Worm (Caenorhabditis elegans): ENCODE measurements around the gene acr-17.

acr-17 gene

ce11 chrV:2638545-2638944 lies 30.1 kb downstream of the acr-17 start, which contains the start of gene W02H5.19 (continued):
- TF ChIP-seq attf-4 (tag; optimal IDR thresholded peaks at IDR 0.05) (no peak), F10B5.3 (tag; optimal IDR thresholded peaks at IDR 0.05) (peak; percentile 67), ctbp-1 (GFP tag; IDR thresholded peaks at IDR 0.05) (no peak), mep-1 (tag; optimal IDR thresholded peaks at IDR 0.05) (peak; percentile 67), fos-1 (tag; optimal IDR thresholded peaks at IDR 0.05) (no peak), spr-3 (GFP tag; optimal IDR thresholded peaks at IDR 0.05) (no peak), hlh-30 (tag; optimal IDR thresholded peaks at IDR 0.05; ENCODE audit: insufficient read depth) (peak; percentile 46), lsy-2 (tag; optimal IDR thresholded peaks at IDR 0.05) (peak in 1 of 2 experiments; percentile 85), zfp-3 (GFP tag; conservative IDR thresholded peaks at IDR 0.05) (0 out of 2 replicates have a peak, but pooled peaks have one; percentile 45), lin-1 (GFP tag; IDR thresholded peaks at IDR 0.05) (no peak), dmd-8 (GFP tag; IDR thresholded peaks at IDR 0.05) (no peak), duxl-1 (tag; optimal IDR thresholded peaks at IDR 0.05; ENCODE audit: poor library complexity) (peak; percentile 90), jun-1 (tag; optimal IDR thresholded peaks at IDR 0.05) (no peak)

ce11 chrV:2639035-2639434 lies 30.6 kb downstream of the acr-17 start, which contains the start of gene W02H5.2:
Gene W02H5.2, plus strand, starts transcription at chrV:2639335.
- TF ChIP-seq aly-2 (tag; optimal IDR thresholded peaks at IDR 0.05) = no peak
- no peak for TF ChIP-seq lir-3 (tag; optimal IDR thresholded peaks at IDR 0.05)
- no peak for TF ChIP-seq mxl-3 (GFP tag; optimal IDR thresholded peaks at IDR 0.05)
- TF ChIP-seq ceh-20 (GFP tag; IDR thresholded peaks at IDR 0.05) = no peak
- peak in 1 of 2 experiments; percentile 10 for TF ChIP-seq unc-62 (GFP tag; optimal IDR thresholded peaks at IDR 0.05 in 1 of 2)
- no peak for TF ChIP-seq unc-62 (tag; optimal IDR thresholded peaks at IDR 0.05)
- no peak for TF ChIP-seq pqm-1 (tag; optimal IDR thresholded peaks at IDR 0.05)
- TF ChIP-seq tra-1 (GFP tag; IDR thresholded peaks at IDR 0.05) = no peak

- TF ChIP-seq lin-38 (GFP tag; IDR thresholded peaks at IDR 0.05) (peak; percentile 24; the same call in 1 of the 2 replicates), rbr-2 (tag; optimal IDR thresholded peaks at IDR 0.05) (no peak), set-16 (GFP tag; IDR thresholded peaks at IDR 0.05) (peak; percentile 69)
These were observed 31.1 kb downstream of the acr-17 start for ce11 chrV:2639506-2639905.

- TF ChIP-seq nhr-6 (tag; optimal IDR thresholded peaks at IDR 0.05) (no peak), snpc-1.2 (GFP tag; IDR thresholded peaks at IDR 0.05) (no peak), hlh-11 (tag; optimal IDR thresholded peaks at IDR 0.05) (no peak), egl-43 (GFP tag; IDR thresholded peaks at IDR 0.05) (0 out of 2 replicates have a peak, but pooled peaks have one; percentile 31), nhr-237 (tag; optimal IDR thresholded peaks at IDR 0.05) (no peak), set-16 (GFP tag; IDR thresholded peaks at IDR 0.05) (peak; percentile 87)
These were observed 37.6 kb downstream of the acr-17 start for ce11 chrV:2646067-2646466.

- TF ChIP-seq lin-38 (GFP tag; IDR thresholded peaks at IDR 0.05) (peak; percentile 28; the same call in 1 of the 2 replicates), aha-1 (tag) (peak; percentile 93), unc-130 (GFP tag; optimal IDR thresholded peaks at IDR 0.05) (no peak), ceh-28 (tag; optimal IDR thresholded peaks at IDR 0.05) (no peak)
These were observed 38.9 kb downstream of the acr-17 start for ce11 chrV:2647222-2647796.

- no peak for TF ChIP-seq spr-3 (GFP tag; optimal IDR thresholded peaks at IDR 0.05)
- TF ChIP-seq nhr-76 (tag; optimal IDR thresholded peaks at IDR 0.05) = no peak
- peak; percentile 98 for TF ChIP-seq aha-1 (tag)
- TF ChIP-seq fos-1 (tag; optimal IDR thresholded peaks at IDR 0.05) = no peak
- no peak for TF ChIP-seq daf-12 (tag; optimal IDR thresholded peaks at IDR 0.05)
- no peak for TF ChIP-seq aly-2 (tag; optimal IDR thresholded peaks at IDR 0.05)
- no peak for TF ChIP-seq zfp-2 (tag; optimal IDR thresholded peaks at IDR 0.05)
These were observed 42.5 kb downstream of the acr-17 start for ce11 chrV:2650980-2651379.
